Worm (Caenorhabditis elegans) whole organism, L1 larva: ENCODE results near the gene srbc-37.

ENCODE experiments used
- aly-2 ChIP-seq: fragments of 150-350 bp; optimal IDR thresholded peaks from 2 replicates; lab custom pipeline; 2014; ENCODE audit warnings: missing biosample characterization, missing genetic modification characterization
- egl-27 ChIP-seq, 2 experiments: fragments of 150-350 bp in 1 of 2; sonication (generic microtip); optimal IDR thresholded peaks; 3 replicates each; lab custom pipeline; 2017 to 2018; ENCODE audit warnings: missing biosample characterization in 2 of 2, missing genetic modification characterization in 2 of 2, missing genetic modification reagents in 2 of 2
- mdl-1 ChIP-seq, 2 experiments: fragments of 150-350 bp; optimal IDR thresholded peaks; 2 replicates each; lab custom pipeline; 2014 to 2017; ENCODE audit warnings: missing biosample characterization in 2 of 2, missing genetic modification characterization in 2 of 2, inconsistent platforms in 1 of 2
- rnt-1 ChIP-seq: sonication (generic microtip); optimal IDR thresholded peaks from 2 replicates; lab custom pipeline; 2016; ENCODE audit warnings: mild to moderate bottlenecking, missing genetic modification characterization, moderate library complexity, missing compliant biosample characterization
- snpc-4 ChIP-seq: fragments of 150-350 bp; optimal IDR thresholded peaks from 2 replicates; lab custom pipeline; 2014; ENCODE audit warnings: missing biosample characterization, missing genetic modification characterization
- swsn-7 ChIP-seq: sonication (generic microtip); optimal IDR thresholded peaks from 2 replicates; lab custom pipeline; 2016; ENCODE audit warnings: missing genetic modification characterization, missing compliant biosample characterization
- unc-62 ChIP-seq: fragments of 150-350 bp; optimal IDR thresholded peaks from 2 replicates; lab custom pipeline; 2014; ENCODE audit warnings: missing biosample characterization, missing genetic modification reagents, missing genetic modification characterization
- zag-1 ChIP-seq: fragments of 150-350 bp; optimal IDR thresholded peaks from 2 replicates; lab custom pipeline; 2014; ENCODE audit warnings: missing biosample characterization, missing genetic modification characterization
- ztf-11 ChIP-seq, 2 experiments: sonication (generic microtip); optimal IDR thresholded peaks; 2 replicates each; lab custom pipeline; 2016 to 2017; ENCODE audit warnings: missing genetic modification characterization in 2 of 2, missing biosample characterization in 1 of 2, missing compliant biosample characterization in 1 of 2

- peak in 1 of 2 experiments; percentile 86 for TF ChIP-seq mdl-1 (tag; optimal IDR thresholded peaks at IDR 0.05; lab: Kevin White, UChicago)
- TF ChIP-seq rnt-1: peak; percentile 80
- no peak for TF ChIP-seq ztf-11 (tag; optimal IDR thresholded peaks at IDR 0.05; lab: Kevin White, UChicago)
- TF ChIP-seq egl-27 (tag; optimal IDR thresholded peaks at IDR 0.05; lab: Kevin White, UChicago): no peak
- TF ChIP-seq swsn-7 (tag; lab: Kevin White, UChicago): peak; percentile 39
- TF ChIP-seq snpc-4 (tag; lab: Kevin White, UChicago): no peak
- TF ChIP-seq zag-1 (tag; lab: Kevin White, UChicago): no peak
- no peak for TF ChIP-seq aly-2
- TF ChIP-seq unc-62: no peak
Measured at ce11 chrV:728822-729493, 26.6 kb downstream of the srbc-37 start.
